Fruit fly (Drosophila melanogaster) whole organism, prepupa: ENCODE measurements around the gene CG13643.

Source experiments
- CG10631 ChIP-seq: fragments of 200-800 bp; sonication (Bioruptor generic); optimal IDR thresholded peaks from 2 replicates; lab custom pipeline; 2016; ENCODE audit warnings: missing biosample characterization, missing genetic modification characterization
- CG1621 ChIP-seq: fragments of 200-800 bp; sonication (Bioruptor generic); optimal IDR thresholded peaks from 3 replicates; lab custom pipeline; 2018; ENCODE audit warnings: missing biosample characterization, mild to moderate bottlenecking, missing genetic modification characterization
- CG16779 ChIP-seq: fragments of 200-800 bp; sonication (Bioruptor generic); optimal IDR thresholded peaks from 3 replicates; lab custom pipeline; 2017; ENCODE audit warnings: missing biosample characterization, mild to moderate bottlenecking, missing genetic modification characterization
- CG34406 ChIP-seq: fragments of 200-800 bp; sonication (Bioruptor generic); optimal IDR thresholded peaks from 3 replicates; lab custom pipeline; 2016; ENCODE audit warnings: missing biosample characterization, missing genetic modification characterization
- CG6808 ChIP-seq: fragments of 200-800 bp; sonication (Bioruptor generic); optimal IDR thresholded peaks from 3 replicates; lab custom pipeline; 2017; ENCODE audit warnings: missing biosample characterization, missing genetic modification characterization, mild to moderate bottlenecking, moderate library complexity, missing genetic modification reagents
- CG6854 ChIP-seq: fragments of 200-800 bp; sonication (Bioruptor generic); optimal IDR thresholded peaks from 2 replicates; lab custom pipeline; 2017; ENCODE audit warnings: missing biosample characterization, mild to moderate bottlenecking, missing genetic modification characterization
- CG8319 ChIP-seq: fragments of 200-800 bp; sonication (Bioruptor generic); optimal IDR thresholded peaks from 3 replicates; lab custom pipeline; 2016; ENCODE audit warnings: missing biosample characterization, missing genetic modification characterization
- Gug ChIP-seq: fragments of 200-800 bp; sonication (Bioruptor generic); IDR thresholded peaks from 2 replicates; pipeline ENCODE4 v1.3.6; 2022; ENCODE audit warnings: missing biosample characterization, missing genetic modification characterization
- OdsH ChIP-seq: fragments of 200-800 bp; sonication (Bioruptor generic); optimal IDR thresholded peaks from 3 replicates; lab custom pipeline; 2016; ENCODE audit warnings: missing biosample characterization, missing genetic modification characterization
- Sox102F ChIP-seq: fragments of 200-800 bp; sonication (Bioruptor generic); optimal IDR thresholded peaks from 2 replicates; lab custom pipeline; 2016; ENCODE audit warnings: missing biosample characterization, mild to moderate bottlenecking, missing genetic modification characterization
- pdm3 ChIP-seq: fragments of 200-800 bp; sonication (Bioruptor generic); optimal IDR thresholded peaks from 3 replicates; lab custom pipeline; 2016; ENCODE audit warnings: missing biosample characterization, missing genetic modification characterization
- spab ChIP-seq: fragments of 200-800 bp; sonication (Bioruptor generic); optimal IDR thresholded peaks from 2 replicates; lab custom pipeline; 2017; ENCODE audit warnings: missing biosample characterization, mild to moderate bottlenecking, missing genetic modification characterization, missing genetic modification reagents
- ss ChIP-seq, 2 experiments: fragments of 200-800 bp; sonication (Bioruptor generic); optimal IDR thresholded peaks; 2 replicates in 1 of 2; 3 replicates in 1 of 2; lab custom pipeline; 2017 to 2018; ENCODE audit warnings: mild to moderate bottlenecking in 2 of 2, missing biosample characterization in 2 of 2, missing genetic modification characterization in 2 of 2, moderate library complexity in 1 of 2

DNA sequence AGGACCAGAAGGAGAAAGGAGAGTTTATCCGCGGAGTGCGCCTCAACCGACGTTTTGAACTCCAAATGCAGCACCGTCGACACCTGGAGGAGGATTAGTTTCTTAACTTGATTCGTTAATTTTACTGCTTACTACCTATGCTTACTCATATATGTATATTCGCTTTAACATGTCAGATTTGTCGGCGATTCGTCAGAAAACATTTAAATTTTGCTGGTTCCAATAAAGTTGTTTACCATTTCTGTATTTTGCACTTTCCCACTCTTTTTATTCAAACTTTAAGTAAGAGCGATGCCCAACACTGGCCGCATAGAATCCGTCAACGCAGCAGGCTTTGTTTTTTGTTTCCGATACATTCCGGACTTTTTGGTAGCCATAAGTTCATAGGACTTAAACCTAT, 19.1 kb upstream of the CG13643 start, which contains the start of gene Trf4-2:
- TF ChIP-seq Sox102F (no peak), CG10631 (no peak), spab (GFP tag; lab: Kevin White, UChicago) (no peak), ss (GFP tag; optimal IDR thresholded peaks at IDR 0.05; lab: Kevin White, UChicago) (no peak), pdm3 (GFP tag; lab: Kevin White, UChicago) (no peak), CG16779 (tag; lab: Kevin White, UChicago) (no peak), OdsH (GFP tag; lab: Kevin White, UChicago) (no peak), CG6808 (no peak), Gug (GFP tag; lab: Robert Waterston, UW) (no peak), CG34406 (no peak), CG8319 (GFP tag; lab: Kevin White, UChicago) (no peak), CG6854 (GFP tag; lab: Kevin White, UChicago) (no peak), CG1621 (tag; lab: Kevin White, UChicago) (no peak)
